Worm (Caenorhabditis elegans): Measurements from ENCODE around the gene srv-3.
A peak's percentile ranks its signal among the peaks of the same experiment; 100 is the strongest.

The srv-3 gene

DNA sequence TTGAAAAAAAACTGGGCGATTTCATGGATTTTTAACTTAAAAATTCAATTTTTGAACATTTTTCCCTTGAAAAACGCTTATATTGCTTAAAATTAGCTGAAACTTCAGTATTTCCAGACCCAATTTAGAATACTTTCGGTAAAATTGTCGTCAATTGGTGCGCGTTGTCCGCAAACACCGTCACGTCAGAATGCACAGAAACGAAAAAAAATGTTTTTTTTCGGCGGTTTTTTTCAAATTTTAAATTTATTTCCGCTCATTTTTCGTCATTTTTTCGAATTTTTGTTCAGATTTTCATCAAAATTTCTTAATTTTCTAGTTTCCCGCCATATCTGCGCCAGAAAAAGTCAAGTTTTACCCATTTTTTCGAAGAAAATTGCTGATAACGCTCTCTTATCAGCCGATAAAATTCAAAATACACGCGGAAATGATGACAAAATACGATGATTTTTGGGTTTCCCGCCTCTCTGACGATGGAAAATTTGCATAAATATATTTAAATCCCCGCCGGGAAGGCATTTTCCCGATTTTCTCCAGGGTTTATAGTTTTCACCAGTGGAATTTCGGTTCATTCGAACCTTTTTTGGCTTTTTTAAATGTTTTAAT is 35.3 kb downstream of the srv-3 start (continued):
- no peak for TF ChIP-seq C16A3.4 (tag; optimal IDR thresholded peaks at IDR 0.05)

DNA sequence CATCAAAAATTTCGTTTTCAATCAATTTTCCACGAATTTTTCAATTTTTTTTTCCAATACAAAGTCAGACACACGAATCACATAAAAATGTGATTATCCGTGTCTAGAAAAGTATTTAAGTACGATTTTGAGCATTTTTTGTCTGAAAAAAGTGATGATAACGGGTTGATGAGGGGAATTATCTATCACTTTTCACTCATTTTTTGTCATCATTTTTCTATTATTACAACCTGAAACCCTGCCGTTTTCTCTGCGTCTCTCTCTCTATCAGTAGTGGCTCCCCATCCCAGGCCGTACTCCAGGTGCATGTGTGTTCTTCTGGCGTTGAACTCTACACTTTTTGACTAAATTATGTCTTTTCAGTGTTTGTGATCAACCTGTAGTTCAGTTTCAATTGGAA is 36.4 kb downstream of the srv-3 start:
- TF ChIP-seq skn-1 (tag; optimal IDR thresholded peaks at IDR 0.05) = peak; percentile 72
- no peak for TF ChIP-seq nhr-84 (tag; optimal IDR thresholded peaks at IDR 0.05)
- no peak for TF ChIP-seq efl-1 (optimal IDR thresholded peaks at IDR 0.05)
- peak in 1 of 2 experiments; percentile 31 for TF ChIP-seq efl-1 (GFP tag; optimal IDR thresholded peaks at IDR 0.05 in 1 of 2)
- peak; percentile 65 for TF ChIP-seq elt-2 (tag; optimal IDR thresholded peaks at IDR 0.05)
- peak in 1 of 2 experiments; percentile 9 for TF ChIP-seq lin-35 (GFP tag; optimal IDR thresholded peaks at IDR 0.05)
- TF ChIP-seq Y116A8C.19 (tag; optimal IDR thresholded peaks at IDR 0.05; ENCODE audit: borderline replicate concordance) = no peak
- no peak for TF ChIP-seq nhr-28 (tag; optimal IDR thresholded peaks at IDR 0.05)

DNA sequence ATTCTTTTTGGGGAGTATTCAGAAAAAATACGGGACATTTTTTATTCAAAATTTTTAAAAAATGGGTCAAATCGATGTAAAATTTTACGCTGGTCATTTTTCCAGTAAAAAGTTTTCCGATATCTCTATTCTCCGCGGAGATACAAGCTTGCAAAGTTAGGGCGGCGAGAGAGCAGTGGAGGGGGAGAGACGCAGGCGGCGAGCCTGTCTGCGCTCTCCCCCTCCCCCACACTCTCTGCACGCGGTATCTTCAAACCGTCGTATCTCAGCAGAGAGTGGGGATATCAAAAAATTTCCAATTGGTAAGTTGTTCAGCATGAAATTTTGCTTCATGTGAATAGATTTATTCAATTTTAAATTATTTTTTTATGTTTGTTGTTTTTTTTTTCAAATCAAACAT is 36.9 kb downstream of the srv-3 start:
- TF ChIP-seq nhr-11 (tag; optimal IDR thresholded peaks at IDR 0.05) (no peak), alr-1 (tag; optimal IDR thresholded peaks at IDR 0.05; ENCODE audit: borderline replicate concordance) (no peak), swsn-7 (tag; optimal IDR thresholded peaks at IDR 0.05) (no peak), fos-1 (tag; optimal IDR thresholded peaks at IDR 0.05) (no peak)

DNA sequence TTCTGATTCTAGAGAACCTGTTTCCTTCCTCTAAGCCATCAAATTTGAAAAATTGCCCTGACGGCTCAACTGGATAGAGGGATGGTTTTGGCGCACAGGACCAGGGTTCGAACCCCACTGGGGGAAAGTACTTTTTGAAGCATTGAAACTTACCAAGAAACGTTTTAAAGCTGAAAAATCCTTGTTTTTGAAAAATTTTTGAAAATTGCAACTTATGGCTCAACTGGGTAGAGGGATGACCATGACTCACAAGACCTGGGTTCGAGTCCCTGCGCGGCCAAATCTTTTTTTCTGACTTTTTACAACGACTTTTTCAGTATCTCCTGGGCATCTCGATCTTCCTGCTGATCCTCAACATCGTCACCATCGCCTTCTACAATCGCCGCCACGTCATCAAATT is 37.9 kb downstream of the srv-3 start:
- TF ChIP-seq nhr-12 (tag; optimal IDR thresholded peaks at IDR 0.05) (no peak), fkh-4 (tag; optimal IDR thresholded peaks at IDR 0.05; ENCODE audit: borderline replicate concordance) (no peak), nhr-71 (tag; optimal IDR thresholded peaks at IDR 0.05) (no peak), nhr-19 (GFP tag; conservative IDR thresholded peaks at IDR 0.05) (no peak), egl-13 (tag; optimal IDR thresholded peaks at IDR 0.05) (no peak), hpl-2 (GFP tag; optimal IDR thresholded peaks at IDR 0.05) (no peak), mdl-1 (tag; optimal IDR thresholded peaks at IDR 0.05) (no peak), dsc-1 (tag; optimal IDR thresholded peaks at IDR 0.05) (no peak), snu-23 (GFP tag; optimal IDR thresholded peaks at IDR 0.05) (no peak), C34B4.2 (tag; optimal IDR thresholded peaks at IDR 0.05) (no peak)

DNA sequence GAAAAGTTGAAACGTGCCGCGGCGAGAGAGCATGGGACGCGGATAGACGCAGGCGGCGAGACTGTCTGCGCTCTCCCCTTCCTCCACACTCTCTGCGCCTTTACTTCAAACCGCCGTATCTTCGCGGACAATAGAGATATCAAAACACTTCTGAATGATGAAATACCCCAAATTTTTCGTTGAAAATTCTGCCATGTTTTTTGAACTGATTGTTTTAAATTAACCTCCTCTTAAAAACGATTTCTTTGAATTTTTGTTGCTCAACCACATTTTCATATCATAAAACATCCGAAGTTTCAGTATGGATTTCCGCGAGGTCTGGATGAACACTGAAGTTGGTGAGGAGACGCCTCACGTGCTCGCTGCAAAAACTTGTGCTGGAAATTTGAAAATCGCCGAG is 38.8 kb downstream of the srv-3 start, which contains the start of gene Y43F8C.11:
Gene Y43F8C.11 (plus strand): TSS at position 301 of the 400 bp plus-strand sequence.
- no peak for TF ChIP-seq rnt-1 (tag; optimal IDR thresholded peaks at IDR 0.05)
- TF ChIP-seq lin-35 (GFP tag; optimal IDR thresholded peaks at IDR 0.05) = no peak

DNA sequence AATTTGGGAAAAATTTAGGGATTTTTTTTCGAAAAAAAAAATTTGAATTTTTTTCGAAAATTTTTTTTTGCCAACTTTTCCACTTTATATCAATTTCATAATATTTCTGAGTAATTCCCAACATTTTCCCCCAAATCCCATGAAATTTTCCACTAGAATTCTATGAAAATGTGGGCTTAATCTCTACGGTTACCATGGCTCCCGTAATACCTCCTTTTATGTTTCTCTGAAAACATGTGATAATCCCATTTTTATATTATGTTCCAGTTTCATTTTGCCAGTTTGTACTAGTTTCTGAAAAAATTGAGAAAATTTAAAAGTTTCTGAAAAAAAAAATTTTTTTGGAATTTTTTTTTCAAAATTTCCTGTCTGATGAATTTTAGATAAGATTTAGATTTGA is 40.5 kb downstream of the srv-3 start:
- TF ChIP-seq nhr-71 (tag; optimal IDR thresholded peaks at IDR 0.05) (peak; percentile 63), nhr-76 (tag; optimal IDR thresholded peaks at IDR 0.05) (no peak), ets-5 (GFP tag; IDR thresholded peaks at IDR 0.05) (no peak), zip-4 (GFP tag; optimal IDR thresholded peaks at IDR 0.05) (no peak), dsc-1 (tag; optimal IDR thresholded peaks at IDR 0.05) (peak; percentile 47), nhr-47 (tag; optimal IDR thresholded peaks at IDR 0.05) (peak; percentile 44), pax-3 (tag; optimal IDR thresholded peaks at IDR 0.05) (peak; percentile 5), skn-1 (tag; optimal IDR thresholded peaks at IDR 0.05) (no peak), dpl-1 (GFP tag; optimal IDR thresholded peaks at IDR 0.05) (no peak), rnt-1 (tag; optimal IDR thresholded peaks at IDR 0.05) (no peak), fkh-8 (tag; optimal IDR thresholded peaks at IDR 0.05) (peak; percentile 91)

DNA sequence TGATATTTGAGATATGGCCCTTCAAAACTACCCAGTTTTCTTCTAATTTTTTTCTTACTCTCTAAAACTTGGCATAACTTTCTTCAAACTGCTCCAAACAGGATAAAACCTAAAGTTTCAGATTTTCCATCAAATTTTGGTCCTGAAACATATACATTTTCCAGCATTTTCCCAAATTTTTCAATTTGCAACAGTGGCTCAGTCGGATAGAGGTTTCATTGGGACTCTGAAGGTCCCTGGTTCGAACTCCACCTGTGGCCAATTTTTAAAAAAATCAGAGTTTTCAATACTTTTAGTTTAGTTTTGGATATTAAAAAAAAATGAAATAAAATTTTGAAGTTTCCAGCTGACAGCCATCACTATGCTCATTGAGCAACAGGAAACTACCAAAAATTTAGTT is 41.0 kb downstream of the srv-3 start:
- TF ChIP-seq nhr-85 (tag) (no peak), pax-3 (tag; optimal IDR thresholded peaks at IDR 0.05) (no peak), nhr-47 (tag; optimal IDR thresholded peaks at IDR 0.05) (no peak), hlh-17 (GFP tag; optimal IDR thresholded peaks at IDR 0.05; ENCODE audit: borderline replicate concordance) (no peak), sox-4 (tag; optimal IDR thresholded peaks at IDR 0.05) (no peak), lin-15B (tag; optimal IDR thresholded peaks at IDR 0.05) (no peak), hlh-4 (tag; optimal IDR thresholded peaks at IDR 0.05) (no peak), unc-30 (tag; optimal IDR thresholded peaks at IDR 0.05) (no peak), snu-23 (GFP tag; optimal IDR thresholded peaks at IDR 0.05) (no peak), pag-3 (tag; optimal IDR thresholded peaks at IDR 0.05; ENCODE audit: borderline replicate concordance, insufficient read depth) (no peak), isw-1 (GFP tag; IDR thresholded peaks at IDR 0.05) (no peak), unc-86 (tag; optimal IDR thresholded peaks at IDR 0.05) (no peak), unc-62 (GFP tag; optimal IDR thresholded peaks at IDR 0.05) (no peak), nhr-11 (tag; optimal IDR thresholded peaks at IDR 0.05) (no peak), mef-2 (tag; optimal IDR thresholded peaks at IDR 0.05) (no peak)
